Worm (Caenorhabditis elegans) whole organism, L2 larva: ENCODE results near the gene rabx-5.

Experiments used
- ZK546.5 ChIP-seq: sonication (generic microtip); optimal IDR thresholded peaks from 2 replicates; lab custom pipeline; 2017; ENCODE audit warnings: missing biosample characterization, missing genetic modification characterization
- dmd-4 ChIP-seq: sonication (generic microtip); optimal IDR thresholded peaks from 2 replicates; lab custom pipeline; 2017; ENCODE audit warnings: missing biosample characterization, missing genetic modification characterization
- egl-27 ChIP-seq: sonication (generic microtip); optimal IDR thresholded peaks from 3 replicates; lab custom pipeline; 2017; ENCODE audit warnings: missing biosample characterization, missing genetic modification reagents, missing genetic modification characterization
- lin-13 ChIP-seq: fragments of 150-350 bp; optimal IDR thresholded peaks from 2 replicates; lab custom pipeline; 2014; ENCODE audit warnings: missing biosample characterization, missing genetic modification reagents, missing genetic modification characterization
- lin-39 ChIP-seq: fragments of 150-350 bp; optimal IDR thresholded peaks from 2 replicates; lab custom pipeline; 2014; ENCODE audit warnings: missing biosample characterization, missing genetic modification reagents, missing genetic modification characterization
- nhr-11 ChIP-seq: fragments of 150-350 bp; optimal IDR thresholded peaks from 2 replicates; lab custom pipeline; 2014; ENCODE audit warnings: missing biosample characterization, missing genetic modification characterization
- nhr-237 ChIP-seq: fragments of 150-350 bp; optimal IDR thresholded peaks from 2 replicates; lab custom pipeline; 2014; ENCODE audit warnings: missing biosample characterization, missing genetic modification characterization
- sma-3 ChIP-seq: sonication (generic microtip); optimal IDR thresholded peaks from 2 replicates; lab custom pipeline; 2016; ENCODE audit warnings: missing genetic modification reagents, missing genetic modification characterization, missing compliant biosample characterization
- snpc-4 ChIP-seq: fragments of 150-350 bp; optimal IDR thresholded peaks from 2 replicates; lab custom pipeline; 2014; ENCODE audit warnings: missing biosample characterization, missing genetic modification characterization
- unc-62 ChIP-seq: fragments of 150-350 bp; optimal IDR thresholded peaks from 2 replicates; lab custom pipeline; 2014; ENCODE audit warnings: missing biosample characterization, missing genetic modification reagents, missing genetic modification characterization
- zag-1 ChIP-seq: fragments of 150-350 bp; optimal IDR thresholded peaks from 2 replicates; lab custom pipeline; 2014; ENCODE audit warnings: missing biosample characterization, missing genetic modification characterization
- ztf-1 ChIP-seq: fragments of 200-800 bp; sonication (Bioruptor generic); conservative IDR thresholded peaks from 2 replicates; pipeline ENCODE4 v1.3.6; 2022; ENCODE audit warnings: missing genetic modification characterization, missing compliant biosample characterization
- ztf-11 ChIP-seq: sonication (generic microtip); optimal IDR thresholded peaks from 2 replicates; lab custom pipeline; 2017; ENCODE audit warnings: missing biosample characterization, missing genetic modification characterization

DNA sequence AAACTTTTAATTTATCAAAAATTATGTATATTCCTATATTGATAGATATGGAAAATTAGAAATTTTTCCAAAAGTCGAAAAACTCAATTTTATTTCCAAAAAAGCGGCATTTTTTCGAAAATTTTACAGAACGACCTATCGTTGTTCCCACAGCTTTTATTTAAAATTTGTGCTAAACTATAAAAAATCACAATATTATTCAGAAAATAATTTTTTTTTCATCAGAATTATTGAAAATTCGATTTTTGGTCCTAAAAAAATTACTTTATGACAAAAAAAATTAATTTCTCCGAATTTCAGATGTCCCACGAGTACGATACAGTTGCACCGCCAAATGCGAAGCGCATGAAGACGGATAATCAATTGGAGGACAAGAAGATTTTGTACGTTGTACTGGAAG, 44.1 kb downstream of the rabx-5 start, which contains the start of gene emg-1:
- TF ChIP-seq unc-62 (GFP tag; lab: Kevin White, UChicago) (no peak), egl-27 (tag; lab: Kevin White, UChicago) (no peak), lin-39 (no peak), nhr-237 (tag; lab: Kevin White, UChicago) (no peak), lin-13 (GFP tag; lab: Kevin White, UChicago) (no peak), ztf-1 (GFP tag; lab: Robert Waterston, UW) (no peak), ZK546.5 (tag; lab: Kevin White, UChicago) (no peak), zag-1 (tag; lab: Kevin White, UChicago) (no peak), ztf-11 (no peak), snpc-4 (tag; lab: Kevin White, UChicago) (no peak), sma-3 (GFP tag; lab: Kevin White, UChicago) (no peak), dmd-4 (tag; lab: Kevin White, UChicago) (no peak), nhr-11 (tag; lab: Kevin White, UChicago) (no peak)
